Fruit fly (Drosophila melanogaster) whole organism, embryonic: ENCODE data around the gene niki.
A peak's percentile ranks its signal among the peaks of the same experiment; 100 is the strongest.

ENCODE experiments used
- Adf1 ChIP-seq: fragments of 200-800 bp; sonication (Bioruptor generic); IDR thresholded peaks from 2 replicates; pipeline ENCODE4 v1.3.6; 2022; ENCODE audit warnings: missing biosample characterization, missing genetic modification characterization
- B-H2 ChIP-seq: fragments of 200-800 bp; sonication (Bioruptor generic); optimal IDR thresholded peaks from 2 replicates; lab custom pipeline; 2018; ENCODE audit warnings: missing biosample characterization, mild to moderate bottlenecking, missing genetic modification characterization
- CG11093 ChIP-seq: fragments of 200-800 bp; sonication (Bioruptor generic); IDR thresholded peaks from 3 replicates; pipeline ENCODE4 v1.3.6; 2022; ENCODE audit warnings: missing biosample characterization, missing genetic modification characterization
- CG11504 ChIP-seq: fragments of 200-800 bp; sonication (Bioruptor generic); optimal IDR thresholded peaks from 3 replicates; lab custom pipeline; 2019; ENCODE audit warnings: missing biosample characterization, mild to moderate bottlenecking, missing genetic modification characterization, moderate library complexity
- CG11695 ChIP-seq: fragments of 200-800 bp; sonication (Bioruptor generic); IDR thresholded peaks from 3 replicates; pipeline ENCODE4 v1.3.6; 2022; ENCODE audit warnings: missing biosample characterization, missing genetic modification characterization
- CG11696 ChIP-seq: fragments of 200-800 bp; sonication (Bioruptor generic); IDR thresholded peaks from 2 replicates; pipeline ENCODE4 v1.3.6; 2022; ENCODE audit warnings: missing biosample characterization, missing genetic modification characterization
- CG13287 ChIP-seq: fragments of 200-800 bp; sonication (Bioruptor generic); IDR thresholded peaks from 2 replicates; pipeline ENCODE4 v1.3.6; 2022; ENCODE audit warnings: missing biosample characterization, missing genetic modification characterization; ENCODE audit not compliant: partially characterized antibody
- CG14050 ChIP-seq: fragments of 200-800 bp; sonication (Bioruptor generic); IDR thresholded peaks from 3 replicates; pipeline ENCODE4 v1.3.6; 2022; ENCODE audit warnings: missing biosample characterization, missing genetic modification characterization
- CG1602 ChIP-seq: fragments of 200-800 bp; sonication (Bioruptor generic); optimal IDR thresholded peaks from 3 replicates; lab custom pipeline; 2016; ENCODE audit warnings: missing biosample characterization, missing genetic modification characterization
- CG16779 ChIP-seq: fragments of 200-800 bp; sonication (Bioruptor generic); IDR thresholded peaks from 2 replicates; pipeline ENCODE4 v1.3.6; 2022; ENCODE audit warnings: missing biosample characterization, missing genetic modification characterization
- CG16863 ChIP-seq: fragments of 200-800 bp; sonication (Bioruptor generic); optimal IDR thresholded peaks from 3 replicates; lab custom pipeline; 2016; ENCODE audit warnings: missing biosample characterization, missing genetic modification characterization
- CG17359 ChIP-seq: fragments of 200-800 bp; sonication (Bioruptor generic); optimal IDR thresholded peaks from 3 replicates; lab custom pipeline; 2018; ENCODE audit warnings: missing biosample characterization, mild to moderate bottlenecking, missing genetic modification characterization, moderate library complexity
- CG1792 ChIP-seq: fragments of 200-800 bp; sonication (Bioruptor generic); optimal IDR thresholded peaks from 2 replicates; lab custom pipeline; 2016; ENCODE audit warnings: missing biosample characterization, missing genetic modification characterization
- CG31224 ChIP-seq: fragments of 200-800 bp; sonication (Bioruptor generic); IDR thresholded peaks from 2 replicates; pipeline ENCODE4 v1.3.6; 2022; ENCODE audit warnings: missing biosample characterization, missing genetic modification characterization
- CG31365 ChIP-seq: fragments of 200-800 bp; sonication (Bioruptor generic); optimal IDR thresholded peaks from 2 replicates; lab custom pipeline; 2018; ENCODE audit warnings: missing biosample characterization, mild to moderate bottlenecking, missing genetic modification characterization
- CG31441 ChIP-seq: fragments of 200-800 bp; sonication (Bioruptor generic); IDR thresholded peaks from 2 replicates; pipeline ENCODE4 v1.3.6; 2022; ENCODE audit warnings: missing biosample characterization, missing genetic modification characterization
- CG34422 ChIP-seq: fragments of 200-800 bp; sonication (Bioruptor generic); IDR thresholded peaks from 3 replicates; pipeline ENCODE4 v1.3.6; 2022; ENCODE audit warnings: missing biosample characterization, missing genetic modification characterization
- CG6813 ChIP-seq: fragments of 200-800 bp; sonication (Bioruptor generic); optimal IDR thresholded peaks from 2 replicates; lab custom pipeline; 2017; ENCODE audit warnings: missing biosample characterization, missing genetic modification characterization, mild to moderate bottlenecking, moderate library complexity, missing genetic modification reagents
- CG7745 ChIP-seq: fragments of 200-800 bp; sonication (Bioruptor generic); optimal IDR thresholded peaks from 2 replicates; lab custom pipeline; 2018; ENCODE audit warnings: missing biosample characterization, mild to moderate bottlenecking, missing genetic modification characterization, moderate library complexity
- CG8281 ChIP-seq: fragments of 200-800 bp; sonication (Bioruptor generic); optimal IDR thresholded peaks from 2 replicates; lab custom pipeline; 2018; ENCODE audit warnings: missing biosample characterization, mild to moderate bottlenecking, missing genetic modification characterization, moderate library complexity
- Dfd ChIP-seq, 2 experiments: fragments of >200 bp; optimal IDR thresholded peaks; 2 replicates each; lab custom pipeline; 2017; ENCODE audit warnings: missing biosample characterization in 2 of 2, missing genetic modification characterization in 2 of 2
- Doc3 ChIP-seq: fragments of 200-800 bp; sonication (Bioruptor generic); IDR thresholded peaks from 3 replicates; pipeline ENCODE4 v1.3.6; 2022; ENCODE audit warnings: missing biosample characterization, missing genetic modification characterization; ENCODE audit not compliant: partially characterized antibody
- Hsf ChIP-seq: fragments of 200-800 bp; sonication (Bioruptor generic); optimal IDR thresholded peaks from 3 replicates; lab custom pipeline; 2016; ENCODE audit warnings: missing biosample characterization, missing genetic modification characterization
- MBD-R2 ChIP-seq: fragments of 200-800 bp; sonication (Bioruptor generic); IDR thresholded peaks from 2 replicates; pipeline ENCODE4 v1.3.6; 2022; ENCODE audit warnings: missing biosample characterization, missing genetic modification characterization
- MTF-1 ChIP-seq: fragments of 200-800 bp; sonication (Bioruptor generic); optimal IDR thresholded peaks from 2 replicates; lab custom pipeline; 2018; ENCODE audit warnings: missing biosample characterization, mild to moderate bottlenecking, missing genetic modification characterization, borderline replicate concordance
- Nf-YC ChIP-seq: fragments of 200-800 bp; optimal IDR thresholded peaks from 3 replicates; lab custom pipeline; 2019; ENCODE audit warnings: missing biosample characterization, mild to moderate bottlenecking, missing genetic modification characterization, moderate library complexity
- Poxn ChIP-seq: fragments of 200-800 bp; sonication (Bioruptor generic); IDR thresholded peaks from 2 replicates; pipeline ENCODE4 v1.3.6; 2022; ENCODE audit warnings: missing biosample characterization, missing genetic modification characterization
- Ravus ChIP-seq: fragments of 200-800 bp; sonication (Bioruptor generic); IDR thresholded peaks from 2 replicates; pipeline ENCODE4 v1.3.6; 2022; ENCODE audit warnings: missing biosample characterization, missing genetic modification characterization
- Sox102F ChIP-seq: fragments of 200-800 bp; sonication (Bioruptor generic); optimal IDR thresholded peaks from 2 replicates; lab custom pipeline; 2018; ENCODE audit warnings: missing biosample characterization, mild to moderate bottlenecking, missing genetic modification characterization, moderate library complexity
- Sry-β ChIP-seq: fragments of 200-800 bp; sonication (Bioruptor generic); optimal IDR thresholded peaks from 2 replicates; lab custom pipeline; 2018; ENCODE audit warnings: missing biosample characterization, mild to moderate bottlenecking, missing genetic modification characterization, moderate library complexity
- TFAM ChIP-seq: fragments of 200-800 bp; sonication (Bioruptor generic); optimal IDR thresholded peaks from 2 replicates; lab custom pipeline; 2017; ENCODE audit warnings: missing biosample characterization, missing genetic modification characterization, inconsistent platforms
- al ChIP-seq: fragments of 200-800 bp; sonication (Bioruptor generic); IDR thresholded peaks from 2 replicates; pipeline ENCODE4 v1.3.6; 2022; ENCODE audit warnings: missing biosample characterization, missing genetic modification characterization
- chm ChIP-seq: fragments of 200-800 bp; sonication (Bioruptor generic); IDR thresholded peaks from 2 replicates; pipeline ENCODE4 v1.3.6; 2022; ENCODE audit warnings: missing biosample characterization, missing genetic modification characterization
- dmrt11E ChIP-seq: fragments of 200-800 bp; sonication (Bioruptor generic); optimal IDR thresholded peaks from 3 replicates; lab custom pipeline; 2018; ENCODE audit warnings: missing biosample characterization, mild to moderate bottlenecking, missing genetic modification characterization, moderate library complexity
- esg ChIP-seq: fragments of 200-800 bp; sonication (Bioruptor generic); conservative IDR thresholded peaks from 2 replicates; pipeline ENCODE4 v1.3.6; 2022; ENCODE audit warnings: missing biosample characterization, missing genetic modification characterization
- fru ChIP-seq: fragments of >200 bp; optimal IDR thresholded peaks from 2 replicates; lab custom pipeline; 2017
- nom ChIP-seq: fragments of 200-800 bp; sonication (Bioruptor generic); optimal IDR thresholded peaks from 2 replicates; lab custom pipeline; 2017; ENCODE audit warnings: missing biosample characterization, missing genetic modification characterization, mild to moderate bottlenecking, moderate library complexity, missing genetic modification reagents
- repo ChIP-seq: fragments of 200-800 bp; sonication (Bioruptor generic); optimal IDR thresholded peaks from 2 replicates; lab custom pipeline; 2016; ENCODE audit warnings: missing biosample characterization, missing genetic modification characterization
- rib ChIP-seq: fragments of 200-800 bp; sonication (Bioruptor generic); IDR thresholded peaks from 2 replicates; pipeline ENCODE4 v1.3.6; 2022; ENCODE audit warnings: missing biosample characterization, missing genetic modification characterization
- salm ChIP-seq: fragments of 200-800 bp; sonication (Bioruptor generic); optimal IDR thresholded peaks from 2 replicates; lab custom pipeline; 2018; ENCODE audit warnings: missing biosample characterization, mild to moderate bottlenecking, missing genetic modification characterization
- schlank ChIP-seq: fragments of 200-800 bp; sonication (Bioruptor generic); optimal IDR thresholded peaks from 2 replicates; lab custom pipeline; 2018; ENCODE audit warnings: missing biosample characterization, mild to moderate bottlenecking, missing genetic modification characterization
- sens-2 ChIP-seq: fragments of 200-800 bp; sonication (Bioruptor generic); IDR thresholded peaks from 2 replicates; pipeline ENCODE4 v1.3.6; 2022; ENCODE audit warnings: missing biosample characterization, missing genetic modification characterization
- slbo ChIP-seq: fragments of 200-800 bp; sonication (Bioruptor generic); IDR thresholded peaks from 2 replicates; pipeline ENCODE4 v1.3.6; 2022; ENCODE audit warnings: missing biosample characterization, missing genetic modification characterization
- sna ChIP-seq: fragments of 200-800 bp; sonication (Bioruptor generic); IDR thresholded peaks from 2 replicates; pipeline ENCODE4 v1.3.6; 2022; ENCODE audit warnings: missing biosample characterization, missing genetic modification characterization; ENCODE audit not compliant: partially characterized antibody
- sqz ChIP-seq: fragments of 200-800 bp; sonication (Bioruptor generic); optimal IDR thresholded peaks from 3 replicates; lab custom pipeline; 2018; ENCODE audit warnings: missing biosample characterization, mild to moderate bottlenecking, missing genetic modification characterization
- tap ChIP-seq: fragments of 200-800 bp; optimal IDR thresholded peaks from 3 replicates; lab custom pipeline; 2019; ENCODE audit warnings: missing biosample characterization, mild to moderate bottlenecking, missing genetic modification characterization, moderate library complexity
- tio ChIP-seq: fragments of 200-800 bp; sonication (Bioruptor generic); optimal IDR thresholded peaks from 2 replicates; lab custom pipeline; 2017; ENCODE audit warnings: missing biosample characterization, missing genetic modification characterization, inconsistent platforms
- usp ChIP-seq: fragments of >200 bp; optimal IDR thresholded peaks from 2 replicates; lab custom pipeline; 2017; ENCODE audit warnings: missing biosample characterization, missing genetic modification characterization
- yki ChIP-seq: fragments of >200 bp; optimal IDR thresholded peaks from 3 replicates; lab custom pipeline; 2018
- zfh2 ChIP-seq: fragments of 200-800 bp; sonication (Bioruptor generic); optimal IDR thresholded peaks from 2 replicates; lab custom pipeline; 2016; ENCODE audit warnings: missing biosample characterization, missing genetic modification characterization

Gene niki

dm6 chr3R:24816993-24817854 is 8.2 kb downstream of the niki start, which contains the start of the genes CG5808 and Saf-B (continued):
- TF ChIP-seq repo (GFP tag; lab: Kevin White, UChicago) (no peak), yki (no peak), sna (GFP tag; lab: Robert Waterston, UW) (peak; percentile 56), CG13287 (GFP tag; lab: Robert Waterston, UW) (peak; percentile 76), CG11696 (GFP tag; lab: Robert Waterston, UW) (no peak), tio (GFP tag; lab: Kevin White, UChicago) (no peak), Adf1 (no peak), sqz (no peak), usp (GFP tag; lab: Kevin White, UChicago) (no peak), salm (tag; lab: Kevin White, UChicago) (no peak), Sry-β (peak; percentile 10), rib (no peak), esg (peak; percentile 33; the same call in 1 of the 2 replicates), CG17359 (tag; lab: Kevin White, UChicago) (no peak), Dfd (GFP tag; optimal IDR thresholded peaks at IDR 0.05; lab: Kevin White, UChicago) (no peak), Hsf (GFP tag; lab: Kevin White, UChicago) (peak; percentile 38), Poxn (GFP tag; lab: Robert Waterston, UW) (no peak), zfh2 (GFP tag; lab: Kevin White, UChicago) (peak; percentile 31), dmrt11E (tag; lab: Kevin White, UChicago) (peak; percentile 29), chm (no peak), CG16863 (GFP tag; lab: Kevin White, UChicago) (no peak), CG7745 (tag; lab: Kevin White, UChicago) (no peak), schlank (tag; lab: Kevin White, UChicago) (no peak), CG1602 (GFP tag; lab: Kevin White, UChicago) (peak; percentile 17), Nf-YC (tag; lab: Kevin White, UChicago) (no peak), CG31224 (GFP tag; lab: Robert Waterston, UW) (peak; percentile 43; the same call in 1 of the 2 replicates), TFAM (GFP tag; lab: Kevin White, UChicago) (no peak), CG8281 (no peak), fru (lab: Kevin White, UChicago) (no peak), Doc3 (peak; percentile 79), CG31365 (tag; lab: Kevin White, UChicago) (no peak), tap (no peak), sens-2 (no peak), CG31441 (no peak), CG14050 (GFP tag; lab: Robert Waterston, UW) (no peak), nom (GFP tag; lab: Kevin White, UChicago) (no peak), CG11695 (GFP tag; lab: Robert Waterston, UW) (0 out of 3 replicates have a peak, but pooled peaks have one; percentile 28), Ravus (GFP tag; lab: Robert Waterston, UW) (no peak), CG1792 (no peak), CG16779 (GFP tag; lab: Robert Waterston, UW) (no peak), MTF-1 (no peak), CG11093 (GFP tag; lab: Robert Waterston, UW) (no peak), CG34422 (GFP tag; lab: Robert Waterston, UW) (no peak; the same call in 2 of the 3 replicates), Sox102F (GFP tag; lab: Kevin White, UChicago) (no peak), MBD-R2 (GFP tag; lab: Robert Waterston, UW) (peak; percentile 8; the same call in 1 of the 2 replicates), al (0 out of 2 replicates have a peak, but pooled peaks have one; percentile 34), B-H2 (GFP tag; lab: Kevin White, UChicago) (no peak), CG11504 (tag; lab: Kevin White, UChicago) (no peak), CG6813 (GFP tag; lab: Kevin White, UChicago) (no peak), slbo (peak; percentile 60)
